Worm (Caenorhabditis elegans) whole organism, L4/young adult: ENCODE measurements around the gene C24D10.49.

Experiments used
- W03F9.2 ChIP-seq: fragments of 150-350 bp; optimal IDR thresholded peaks from 2 replicates; lab custom pipeline; 2014; ENCODE audit warnings: missing biosample characterization, missing genetic modification characterization
- dao-5 ChIP-seq: sonication (generic microtip); optimal IDR thresholded peaks from 2 replicates; lab custom pipeline; 2016; ENCODE audit warnings: missing genotype, missing genetic modification characterization, moderate library complexity, missing compliant biosample characterization
- him-1 ChIP-seq: sonication (generic microtip); optimal IDR thresholded peaks from 2 replicates; lab custom pipeline; 2016; ENCODE audit warnings: missing genotype, missing genetic modification reagents, missing genetic modification characterization, missing compliant biosample characterization

The C24D10.49 gene

DNA sequence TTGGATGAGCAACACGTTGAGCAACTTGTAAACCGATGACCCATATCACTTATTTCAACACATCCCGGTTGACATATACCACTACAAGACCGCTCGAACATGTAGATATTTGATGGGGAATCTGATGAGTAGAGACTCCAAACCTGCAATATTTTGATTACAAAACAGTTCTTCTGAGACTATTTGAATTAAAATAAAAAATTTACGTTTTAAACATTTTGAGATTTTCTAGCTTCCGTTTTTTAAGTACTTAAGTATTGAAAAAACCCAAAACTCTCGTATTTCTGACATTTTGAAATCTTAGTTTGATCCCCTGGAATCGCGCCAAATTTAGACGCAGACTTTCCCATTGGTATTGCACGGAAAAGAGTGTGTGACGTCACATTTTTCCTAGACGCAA, at the start of gene C24D10.49:
C24D10.49 (minus strand) TSS at position 101 of the 400 bp plus-strand sequence.
- no peak for TF ChIP-seq dao-5 (tag; lab: Kevin White, UChicago)
- no peak for TF ChIP-seq W03F9.2 (tag; lab: Kevin White, UChicago)
- no peak for TF ChIP-seq him-1 (tag; lab: Kevin White, UChicago)

DNA sequence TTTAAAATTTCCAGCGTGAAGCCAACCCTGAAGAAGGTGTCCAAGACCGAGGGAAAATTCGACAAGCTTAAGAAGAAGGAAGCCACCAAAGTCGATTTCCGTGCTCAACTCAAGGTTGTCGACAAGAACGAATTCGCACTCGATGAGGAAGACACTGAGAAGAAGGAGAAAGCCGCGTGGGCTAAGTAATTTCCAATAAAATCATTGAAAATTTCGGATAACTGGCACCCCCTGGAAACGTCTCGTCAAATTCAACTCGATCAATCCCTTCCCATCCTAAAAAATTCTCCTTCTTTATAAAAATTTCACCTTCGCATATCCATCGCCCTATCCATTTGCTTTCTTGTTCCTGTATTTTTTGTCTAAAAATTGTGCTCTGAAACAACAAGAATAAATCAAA, 49.6 kb upstream of the C24D10.49 start:
- TF ChIP-seq dao-5 (tag; lab: Kevin White, UChicago), result no peak
- no peak for TF ChIP-seq him-1 (tag; lab: Kevin White, UChicago)
- no peak for TF ChIP-seq W03F9.2 (tag; lab: Kevin White, UChicago)

DNA sequence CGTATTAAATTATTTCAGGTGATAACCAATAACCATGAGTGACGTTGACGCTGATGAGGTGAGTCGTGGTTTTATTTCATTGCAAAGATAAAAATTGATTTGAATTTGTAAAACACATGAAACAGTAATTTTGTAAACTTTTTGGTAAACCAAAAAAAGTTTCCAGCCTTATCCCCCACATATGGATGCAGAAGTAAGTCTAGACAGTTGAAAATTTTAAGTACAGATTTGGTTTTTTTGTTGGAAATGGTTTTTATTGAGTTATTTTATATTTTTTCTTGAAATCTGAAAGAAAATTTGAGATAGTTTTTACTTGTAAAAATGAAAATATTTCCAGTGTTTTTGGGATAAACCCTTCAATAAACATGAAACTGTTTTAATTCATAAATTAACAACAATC, 47.4 kb upstream of the C24D10.49 start, which contains the start of gene tni-4:
tni-4 (plus strand) TSS at position 19 of the 400 bp plus-strand sequence.
- no peak for TF ChIP-seq dao-5 (tag; lab: Kevin White, UChicago)
- TF ChIP-seq W03F9.2 (tag; lab: Kevin White, UChicago), result no peak
- no peak for TF ChIP-seq him-1 (tag; lab: Kevin White, UChicago)

DNA sequence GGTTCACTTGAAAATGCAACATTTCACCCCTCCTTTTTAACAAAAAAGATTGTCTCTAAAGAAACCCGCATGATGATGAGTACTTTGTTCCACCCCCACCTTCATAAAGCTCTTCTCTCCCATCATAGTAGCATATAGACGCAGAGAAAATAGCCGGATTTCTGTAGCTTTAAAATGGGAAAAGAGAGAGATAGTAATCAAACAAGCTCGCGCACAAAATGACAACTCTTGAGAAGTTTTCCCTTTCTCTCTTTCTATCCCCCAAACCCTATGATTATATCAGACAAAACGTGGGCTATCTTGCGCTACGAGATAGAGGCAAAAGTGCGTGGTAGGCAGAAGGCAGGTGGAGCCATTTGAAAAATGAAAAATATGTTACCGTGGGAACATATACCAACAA, 45.4 kb upstream of the C24D10.49 start:
- TF ChIP-seq W03F9.2 (tag; lab: Kevin White, UChicago) (no peak), dao-5 (tag; lab: Kevin White, UChicago) (no peak), him-1 (tag; lab: Kevin White, UChicago) (no peak)

DNA sequence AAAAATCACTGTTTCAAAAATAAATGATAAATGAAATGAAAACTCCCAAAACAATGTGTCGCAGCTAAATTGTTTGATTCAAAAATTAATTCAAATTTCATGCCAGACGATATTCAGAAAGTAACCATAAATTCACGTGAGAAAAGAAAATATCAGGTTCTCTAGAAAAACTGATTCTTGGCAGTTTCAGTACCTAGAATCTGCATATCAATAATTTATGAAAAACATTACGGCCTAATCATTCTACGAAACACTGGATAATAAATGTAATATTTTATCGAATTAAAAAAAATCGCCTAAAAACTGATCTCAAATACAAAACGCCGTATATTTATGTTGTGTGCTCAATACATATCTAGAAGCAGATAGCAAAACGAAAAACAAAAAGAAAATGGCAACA, 43.7 kb upstream of the C24D10.49 start:
- TF ChIP-seq W03F9.2 (tag; lab: Kevin White, UChicago) (no peak), dao-5 (tag; lab: Kevin White, UChicago) (no peak), him-1 (tag; lab: Kevin White, UChicago) (no peak)

DNA sequence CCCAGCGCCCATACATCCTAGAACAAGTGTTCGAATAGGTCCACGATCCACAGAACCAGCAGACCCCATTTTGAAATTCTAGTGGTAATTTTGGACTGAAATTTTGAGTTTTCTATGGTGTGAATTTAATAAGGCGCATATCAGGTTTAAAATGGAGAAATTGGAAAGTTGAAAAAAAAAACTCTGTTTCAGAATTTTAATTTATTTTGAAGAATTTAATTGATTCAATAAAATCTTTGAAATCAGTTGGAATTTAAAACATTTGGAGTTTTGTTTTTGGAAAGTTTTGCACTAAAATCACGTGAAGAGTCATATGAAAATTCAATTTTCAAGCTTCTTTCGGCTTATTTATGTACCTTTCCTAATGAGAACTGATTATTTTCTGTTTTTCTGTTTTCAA, 38.4 kb upstream of the C24D10.49 start, which contains the start of gene gpa-18:
gpa-18 (minus strand) TSS at position 101 of the 400 bp plus-strand sequence.
- no peak for TF ChIP-seq him-1 (tag; lab: Kevin White, UChicago)
- TF ChIP-seq dao-5 (tag; lab: Kevin White, UChicago), result no peak
- no peak for TF ChIP-seq W03F9.2 (tag; lab: Kevin White, UChicago)

DNA sequence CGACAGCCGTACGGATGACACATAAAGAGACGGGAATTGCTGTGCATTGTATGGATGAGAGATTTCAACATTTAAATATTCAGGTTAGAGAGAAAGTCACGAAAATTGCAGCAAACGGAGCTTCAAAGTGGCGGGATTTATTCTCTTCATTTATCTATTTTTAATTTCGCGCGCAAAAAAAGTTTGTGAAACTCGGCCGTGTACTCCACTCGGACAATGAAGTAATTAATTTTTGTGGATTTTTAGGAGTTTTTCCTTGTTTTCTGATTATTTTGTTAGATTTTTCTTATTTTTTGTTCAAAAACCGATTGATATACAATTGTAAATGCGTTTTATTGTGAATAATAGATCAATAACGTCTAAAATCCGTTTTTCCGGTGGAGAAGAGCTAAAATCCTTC, 30.9 kb upstream of the C24D10.49 start:
- TF ChIP-seq W03F9.2 (tag; lab: Kevin White, UChicago) (no peak), dao-5 (tag; lab: Kevin White, UChicago) (no peak), him-1 (tag; lab: Kevin White, UChicago) (no peak)

DNA sequence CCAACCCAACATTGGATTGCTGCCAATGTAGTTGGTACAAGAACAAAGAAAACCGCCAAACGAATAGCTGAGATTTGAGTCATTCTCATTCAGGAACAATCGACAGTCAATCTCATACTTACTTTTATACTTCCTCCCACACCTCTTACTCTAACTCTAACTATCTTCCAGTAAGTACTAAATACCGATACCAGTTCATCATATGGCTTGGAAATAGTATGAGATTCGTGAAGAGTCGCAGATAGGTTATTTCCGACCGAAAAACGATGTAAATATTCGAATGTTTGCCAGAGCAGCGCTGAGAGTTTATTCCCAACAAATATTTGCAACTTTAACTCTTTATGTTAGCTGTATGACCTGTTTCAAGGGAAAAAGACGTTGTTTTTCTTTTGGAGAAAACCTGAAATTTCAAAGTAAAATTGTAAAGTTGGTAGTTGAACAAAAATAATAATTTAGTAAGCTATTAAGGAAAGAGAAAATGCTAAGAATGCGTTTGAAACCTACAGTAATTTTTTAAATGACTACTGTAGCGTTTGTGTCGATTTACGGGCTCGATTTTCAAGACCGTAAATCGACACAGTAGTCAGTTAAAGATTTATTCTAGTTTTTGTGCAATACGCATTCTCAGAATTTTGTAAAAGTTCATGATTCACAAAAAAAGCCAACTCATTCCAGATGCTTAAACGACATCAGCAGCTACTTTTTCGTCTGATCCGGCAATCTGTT, 29.5 kb upstream of the C24D10.49 start, which contains the start of the genes W03F8.6 and mtrf-1L:
W03F8.6 (minus strand) TSS at position 101 of the 726 bp plus-strand sequence.
mtrf-1L (plus strand) TSS at position 676 of the 726 bp plus-strand sequence.
- TF ChIP-seq W03F9.2 (tag; lab: Kevin White, UChicago) (no peak), him-1 (tag; lab: Kevin White, UChicago) (no peak), dao-5 (tag; lab: Kevin White, UChicago) (no peak)

DNA sequence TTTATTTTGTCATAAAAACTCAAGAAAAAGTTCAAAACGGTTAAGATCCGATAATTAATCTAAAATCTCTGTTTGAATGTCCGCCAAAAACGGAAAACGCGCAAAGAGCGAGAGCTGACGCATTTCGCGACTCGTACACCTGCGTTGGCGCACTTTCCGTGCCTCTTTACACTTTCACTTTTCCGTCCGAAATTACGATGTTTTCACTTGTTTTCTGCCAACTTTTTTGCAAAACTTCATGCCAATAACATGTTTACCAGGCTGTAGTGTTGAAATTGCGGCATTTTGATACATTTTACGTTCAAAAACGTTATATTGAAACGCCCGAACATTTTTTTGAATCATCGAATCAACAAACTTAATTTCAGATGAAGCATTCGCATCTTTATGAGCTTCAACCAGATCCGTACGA, 26.6 kb upstream of the C24D10.49 start, which contains the start of gene W03F8.4:
W03F8.4 (plus strand) TSS at position 369 of the 412 bp plus-strand sequence.
- TF ChIP-seq W03F9.2 (tag; lab: Kevin White, UChicago), result peak; percentile 93
- no peak for TF ChIP-seq dao-5 (tag; lab: Kevin White, UChicago)

DNA sequence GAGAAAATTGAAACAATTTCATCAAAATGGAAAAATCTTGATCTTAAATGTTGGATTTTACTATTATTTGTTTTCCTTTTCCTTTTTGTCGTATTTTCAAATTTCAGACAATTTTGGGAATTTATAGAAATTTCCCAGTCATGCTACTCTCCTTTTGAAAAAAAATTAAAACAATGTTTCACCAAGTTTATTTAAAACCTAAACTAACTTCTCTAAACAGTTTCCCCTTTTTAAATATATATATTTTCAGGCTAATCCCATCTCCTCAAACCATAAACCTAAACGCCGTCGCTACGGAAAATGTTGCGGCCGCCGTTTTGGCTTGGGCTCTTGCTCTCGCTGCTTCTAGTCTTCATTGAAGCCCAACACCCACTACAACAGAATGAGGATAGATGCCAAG, 15.9 kb upstream of the C24D10.49 start, which contains the start of gene lam-1:
lam-1 (plus strand) TSS at position 301 of the 400 bp plus-strand sequence.
- TF ChIP-seq dao-5 (tag; lab: Kevin White, UChicago), result no peak
- TF ChIP-seq W03F9.2 (tag; lab: Kevin White, UChicago), result no peak
- TF ChIP-seq him-1 (tag; lab: Kevin White, UChicago), result no peak

DNA sequence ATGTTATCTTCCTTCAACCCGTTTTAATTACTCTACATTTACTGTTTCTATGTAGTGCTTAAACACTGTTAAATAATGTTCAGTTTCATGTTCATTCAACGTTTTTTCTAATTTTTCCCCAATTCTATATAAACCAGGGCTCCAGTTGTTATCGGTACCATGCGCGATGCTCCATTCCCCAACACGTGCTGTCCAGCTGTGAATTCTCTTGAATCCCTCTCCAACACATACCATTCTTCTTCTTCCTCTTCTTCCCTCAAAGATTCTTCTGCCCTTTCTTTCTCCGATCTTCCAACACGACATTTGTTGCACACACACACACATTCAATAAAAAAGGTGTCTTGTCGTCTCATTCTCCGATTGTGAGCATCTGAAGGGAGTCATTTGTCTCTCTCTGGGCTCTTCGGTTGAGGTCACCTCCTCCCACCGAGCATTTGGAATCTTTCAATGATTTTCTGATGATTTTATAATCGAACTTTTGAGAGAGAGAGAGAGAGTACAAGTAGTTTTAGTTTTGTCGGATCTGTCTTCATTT, 14.9 kb upstream of the C24D10.49 start:
- TF ChIP-seq him-1 (tag; lab: Kevin White, UChicago) (no peak), dao-5 (tag; lab: Kevin White, UChicago) (no peak), W03F9.2 (tag; lab: Kevin White, UChicago) (no peak)

DNA sequence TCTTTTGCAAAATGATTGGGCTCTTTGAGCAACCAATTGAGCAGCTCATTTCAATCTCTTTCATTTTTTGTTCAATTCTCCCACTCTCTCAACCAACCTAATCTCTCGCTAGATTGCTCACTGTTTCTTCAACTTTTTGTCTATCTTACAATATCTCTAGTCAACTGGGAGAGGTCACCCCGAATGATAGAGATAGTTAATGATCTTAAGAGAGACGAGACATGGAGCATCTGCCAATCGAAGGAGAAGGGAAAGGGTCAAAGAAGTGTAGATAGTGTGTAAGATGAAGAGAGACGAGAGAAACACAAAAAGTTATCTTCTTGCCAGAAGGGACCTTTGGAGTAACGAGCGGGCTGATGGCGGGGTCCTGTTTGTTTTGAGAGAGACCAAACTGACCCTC, 12.2 kb upstream of the C24D10.49 start:
- TF ChIP-seq dao-5 (tag; lab: Kevin White, UChicago) (no peak), W03F9.2 (tag; lab: Kevin White, UChicago) (no peak), him-1 (tag; lab: Kevin White, UChicago) (no peak)

DNA sequence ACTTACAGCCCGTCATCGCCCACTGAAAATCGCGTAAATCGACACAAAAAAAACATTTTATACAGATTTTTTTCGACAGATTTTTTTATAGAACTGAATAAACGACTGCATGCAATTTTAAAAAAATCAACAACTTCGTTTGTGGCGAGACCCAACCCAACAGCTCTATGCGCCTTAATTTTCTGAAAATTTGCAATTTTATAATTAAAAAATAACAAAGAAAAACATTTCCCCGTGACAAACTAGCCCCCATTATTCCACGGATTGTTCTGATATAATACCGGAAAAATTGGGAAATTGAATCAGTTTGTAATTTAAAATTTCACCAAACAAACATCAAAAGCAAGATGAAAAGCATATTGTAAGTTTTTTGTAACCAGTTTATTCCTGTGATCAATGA, 8.9 kb upstream of the C24D10.49 start, which contains the start of gene ptp-5.1:
ptp-5.1 (plus strand) TSS at position 301 of the 400 bp plus-strand sequence.
- TF ChIP-seq dao-5 (tag; lab: Kevin White, UChicago) (no peak), him-1 (tag; lab: Kevin White, UChicago) (no peak), W03F9.2 (tag; lab: Kevin White, UChicago) (no peak)
